Fruit fly (Drosophila melanogaster): ENCODE measurements around the gene CG17219.
A peak's percentile ranks its signal among the peaks of the same experiment; 100 is the strongest.

Gene CG17219

dm6 chr2L:3037153-3037579, 8.1 kb downstream of the CG17219 start, which contains the start of the genes CG17260 and SerRS (continued):
- peak; percentile 67 for TF ChIP-seq Adf1 (GFP tag; IDR thresholded peaks at IDR 0.05)
- TF ChIP-seq Opbp (GFP tag; IDR thresholded peaks at IDR 0.05; ENCODE audit: partially characterized antibody), result no peak
- no peak for TF ChIP-seq CG12769 (tag; optimal IDR thresholded peaks at IDR 0.05)
- TF ChIP-seq CG17612 (GFP tag; IDR thresholded peaks at IDR 0.05), result peak; percentile 78
- TF ChIP-seq CG1603 (tag; optimal IDR thresholded peaks at IDR 0.05), result peak; percentile 81
- TF ChIP-seq salm (tag; optimal IDR thresholded peaks at IDR 0.05), result peak; percentile 76
- TF ChIP-seq NC2α (GFP tag; optimal IDR thresholded peaks at IDR 0.05), result peak; percentile 73
- peak; percentile 53 for TF ChIP-seq gcm2 (GFP tag; optimal IDR thresholded peaks at IDR 0.05)
- peak; percentile 61 for TF ChIP-seq grn (GFP tag; optimal IDR thresholded peaks at IDR 0.05)
- peak; percentile 57; the same call in 1 of the 2 replicates for TF ChIP-seq Lim3 (GFP tag; IDR thresholded peaks at IDR 0.05)
- peak; percentile 84; the same call in 1 of the 2 replicates for TF ChIP-seq CG32767 (GFP tag; IDR thresholded peaks at IDR 0.05)
- peak; percentile 86 for TF ChIP-seq stc (GFP tag; IDR thresholded peaks at IDR 0.05)
- peak; percentile 7 for TF ChIP-seq ab (GFP tag; optimal IDR thresholded peaks at IDR 0.05)
- TF ChIP-seq B-H1 (GFP tag; IDR thresholded peaks at IDR 0.05), result peak; percentile 88
- TF ChIP-seq trem (tag; optimal IDR thresholded peaks at IDR 0.05), result peak; percentile 93
- TF ChIP-seq MESR4 (GFP tag; optimal IDR thresholded peaks at IDR 0.05), result peak; percentile 69
- TF ChIP-seq Hsf (GFP tag; optimal IDR thresholded peaks at IDR 0.05), result peak; percentile 97
- TF ChIP-seq Ets97D (GFP tag; optimal IDR thresholded peaks at IDR 0.05), result peak; percentile 80
- no peak for TF ChIP-seq CkIIα-i1 (GFP tag; IDR thresholded peaks at IDR 0.05)
- TF ChIP-seq CG14667 (GFP tag; IDR thresholded peaks at IDR 0.05), result peak; percentile 94
- peak; percentile 88 for TF ChIP-seq CG7372 (GFP tag; IDR thresholded peaks at IDR 0.05)
- TF ChIP-seq scrt (GFP tag; optimal IDR thresholded peaks at IDR 0.05), result peak; percentile 76
- TF ChIP-seq da (GFP tag; optimal IDR thresholded peaks at IDR 0.05), result peak; percentile 86
- TF ChIP-seq gcm (GFP tag; optimal IDR thresholded peaks at IDR 0.05), result peak; percentile 85
- peak; percentile 88 for TF ChIP-seq fd96Cb (tag; optimal IDR thresholded peaks at IDR 0.05)
- TF ChIP-seq CG7271 (tag; optimal IDR thresholded peaks at IDR 0.05), result peak; percentile 75
- TF ChIP-seq CG2116 (GFP tag; optimal IDR thresholded peaks at IDR 0.05), result peak; percentile 79
- TF ChIP-seq HLH54F (GFP tag; optimal IDR thresholded peaks at IDR 0.05), result peak; percentile 97
- TF ChIP-seq vvl (GFP tag; IDR thresholded peaks at IDR 0.05), result peak; percentile 95
- TF ChIP-seq prd (optimal IDR thresholded peaks at IDR 0.05), result no peak
- TF ChIP-seq prd (GFP tag; IDR thresholded peaks at IDR 0.05), result peak; percentile 98
- TF ChIP-seq gsb (GFP tag; IDR thresholded peaks at IDR 0.05), result peak; percentile 73
- peak; percentile 83 for TF ChIP-seq CG14050 (GFP tag; IDR thresholded peaks at IDR 0.05)
- peak; percentile 87 for TF ChIP-seq twi (tag; optimal IDR thresholded peaks at IDR 0.05)
- TF ChIP-seq CG4404 (GFP tag; IDR thresholded peaks at IDR 0.05), result peak; percentile 94
- TF ChIP-seq ranshi (GFP tag; IDR thresholded peaks at IDR 0.05), result peak; percentile 93
- TF ChIP-seq Sox102F (GFP tag; optimal IDR thresholded peaks at IDR 0.05), result peak; percentile 93
- peak; percentile 84 for TF ChIP-seq CG18011 (GFP tag; optimal IDR thresholded peaks at IDR 0.05)
- peak; percentile 68; the same call in 1 of the 3 replicates for TF ChIP-seq otp (GFP tag; IDR thresholded peaks at IDR 0.05)
- TF ChIP-seq D (optimal IDR thresholded peaks at IDR 0.05), result no peak
- peak; percentile 76 for TF ChIP-seq D (GFP tag; optimal IDR thresholded peaks at IDR 0.05)
- TF ChIP-seq Camta (GFP tag; optimal IDR thresholded peaks at IDR 0.05), result peak; percentile 77
- no peak for TF ChIP-seq fru (optimal IDR thresholded peaks at IDR 0.05)
- no peak for TF ChIP-seq br (optimal IDR thresholded peaks at IDR 0.05)
- TF ChIP-seq eyg (GFP tag; optimal IDR thresholded peaks at IDR 0.05), result peak; percentile 76
- peak; percentile 69 for TF ChIP-seq Sin3A (optimal IDR thresholded peaks at IDR 0.05)
- TF ChIP-seq org-1 (GFP tag; optimal IDR thresholded peaks at IDR 0.05), result peak; percentile 84
- TF ChIP-seq Hand (GFP tag; optimal IDR thresholded peaks at IDR 0.05), result peak; percentile 26
- TF ChIP-seq ttk (GFP tag; IDR thresholded peaks at IDR 0.05), result peak; percentile 92
- TF ChIP-seq CG12659 (GFP tag; optimal IDR thresholded peaks at IDR 0.05), result peak; percentile 93
- TF ChIP-seq CG10321 (GFP tag; IDR thresholded peaks at IDR 0.05), result 0 out of 2 replicates have a peak, but pooled peaks have one; percentile 33
- peak; percentile 72 for TF ChIP-seq CG1529 (GFP tag; optimal IDR thresholded peaks at IDR 0.05)
- TF ChIP-seq Med (GFP tag), result peak; percentile 98

Measured in whole organism, embryonic.